Comparison of ENCODE assay signal across 5 worm cellular contexts in genomic region chrIV:14559267-14559666, ce11.
TF ChIP-seq lines count a peak whose summit lies in the region.

No protein-coding gene starts in this region.

TF ChIP-seq in whole organism, L1 larva, 84 proteins besides CTCF, POLR2A, EP300 and RAD21:
- TF ChIP-seq elt-2 (tag; optimal IDR thresholded peaks at IDR 0.05; lab: Kevin White, UChicago), result peak; percentile 15
- TF ChIP-seq efl-1 (optimal IDR thresholded peaks at IDR 0.05; lab: Kevin White, UChicago), result no peak
- peak in 1 of 2 experiments; percentile 31 for TF ChIP-seq efl-1 (GFP tag; optimal IDR thresholded peaks at IDR 0.05 in 1 of 2; lab: Kevin White, UChicago)
- no peak for TF ChIP-seq ces-1 (GFP tag; optimal IDR thresholded peaks at IDR 0.05; lab: Kevin White, UChicago)

TF ChIP-seq in whole organism, L2 larva, 48 proteins besides CTCF, POLR2A, EP300 and RAD21:
- TF ChIP-seq lin-13 (GFP tag; optimal IDR thresholded peaks at IDR 0.05; lab: Kevin White, UChicago) (no peak), mab-5 (tag; optimal IDR thresholded peaks at IDR 0.05; lab: Kevin White, UChicago) (no peak), blmp-1 (tag; optimal IDR thresholded peaks at IDR 0.05; lab: Kevin White, UChicago; ENCODE audit: insufficient read depth) (no peak), ztf-4 (tag; optimal IDR thresholded peaks at IDR 0.05; lab: Kevin White, UChicago) (no peak), ceh-16 (tag; optimal IDR thresholded peaks at IDR 0.05; lab: Kevin White, UChicago) (no peak), unc-62 (GFP tag; optimal IDR thresholded peaks at IDR 0.05; lab: Kevin White, UChicago) (no peak), fos-1 (tag; optimal IDR thresholded peaks at IDR 0.05; lab: Kevin White, UChicago) (peak; percentile 51), nhr-11 (tag; optimal IDR thresholded peaks at IDR 0.05; lab: Kevin White, UChicago) (no peak)

TF ChIP-seq in whole organism, L3 larva, 47 proteins besides CTCF, POLR2A, EP300 and RAD21:
- peak; percentile 57 for TF ChIP-seq pqm-1 (tag; optimal IDR thresholded peaks at IDR 0.05; lab: Kevin White, UChicago)
- no peak for TF ChIP-seq snpc-4 (tag; optimal IDR thresholded peaks at IDR 0.05; lab: Kevin White, UChicago)
- peak; percentile 54 for TF ChIP-seq elt-2 (tag; optimal IDR thresholded peaks at IDR 0.05; lab: Kevin White, UChicago)
- no peak for TF ChIP-seq elt-3 (tag; optimal IDR thresholded peaks at IDR 0.05; lab: Kevin White, UChicago)
- peak; percentile 32 for TF ChIP-seq pha-4 (tag; optimal IDR thresholded peaks at IDR 0.05; lab: Kevin White, UChicago)
- no peak for TF ChIP-seq eor-1 (tag; optimal IDR thresholded peaks at IDR 0.05; lab: Kevin White, UChicago)
TF ChIP-seq in whole organism, L3 larva: peak in this region for 3.

TF ChIP-seq in whole organism, L4 larva, 104 proteins besides CTCF, POLR2A, EP300 and RAD21:
- peak; percentile 50 for TF ChIP-seq pqm-1 (tag; optimal IDR thresholded peaks at IDR 0.05; lab: Kevin White, UChicago)
- TF ChIP-seq tra-1 (GFP tag; IDR thresholded peaks at IDR 0.05; lab: Robert Waterston, UW), result no peak
- TF ChIP-seq skn-1 (tag; optimal IDR thresholded peaks at IDR 0.05; lab: Kevin White, UChicago), result no peak
- no peak for TF ChIP-seq T26A8.4 (GFP tag; IDR thresholded peaks at IDR 0.05; lab: Robert Waterston, UW)
- TF ChIP-seq dpl-1 (GFP tag; optimal IDR thresholded peaks at IDR 0.05; lab: Kevin White, UChicago), result no peak
- TF ChIP-seq cey-2 (tag; optimal IDR thresholded peaks at IDR 0.05; lab: Kevin White, UChicago; ENCODE audit: borderline replicate concordance, insufficient read depth), result no peak
- no peak for TF ChIP-seq zip-2 (tag; optimal IDR thresholded peaks at IDR 0.05; lab: Kevin White, UChicago)
- no peak for TF ChIP-seq rbr-2 (tag; optimal IDR thresholded peaks at IDR 0.05; lab: Kevin White, UChicago)
- no peak for TF ChIP-seq vab-7 (GFP tag; IDR thresholded peaks at IDR 0.05; lab: Robert Waterston, UW)
- TF ChIP-seq daf-16 (GFP tag; optimal IDR thresholded peaks at IDR 0.05; lab: Kevin White, UChicago), result no peak
- TF ChIP-seq daf-16 (tag; optimal IDR thresholded peaks at IDR 0.05; lab: Kevin White, UChicago), result peak; percentile 20
- peak; percentile 10 for TF ChIP-seq nhr-28 (tag; optimal IDR thresholded peaks at IDR 0.05; lab: Kevin White, UChicago)
- no peak for TF ChIP-seq nhr-10 (tag; optimal IDR thresholded peaks at IDR 0.05; lab: Kevin White, UChicago)
- no peak for TF ChIP-seq ceh-44 (GFP tag; IDR thresholded peaks at IDR 0.05; lab: Robert Waterston, UW)
- no peak for TF ChIP-seq unc-39 (tag; optimal IDR thresholded peaks at IDR 0.05; lab: Kevin White, UChicago)

TF ChIP-seq in whole organism, late embryonic, 69 proteins besides CTCF, POLR2A, EP300 and RAD21:
- TF ChIP-seq pha-4 (tag; optimal IDR thresholded peaks at IDR 0.05; lab: Kevin White, UChicago) (no peak), fkh-6 (tag; optimal IDR thresholded peaks at IDR 0.05; lab: Kevin White, UChicago) (no peak), elt-2 (tag; optimal IDR thresholded peaks at IDR 0.05; lab: Kevin White, UChicago) (peak; percentile 1)

Comparison
In these comparisons a context has a peak if more than half of its experiments do, and no peak if none do; other contexts are left out.
1. Of the 29 proteins assayed by ChIP-seq in both whole organism, L4 larva and whole organism, L1 larva: peak only in whole organism, L4 larva: nhr-28 and pqm-1; only in whole organism, L1 larva: none; in both: none; in neither: 27.